Worm (Caenorhabditis elegans) whole organism, mixed stage, embryonic: ENCODE results near the gene vha-20.

Experiments
- M03D4.4 ChIP-seq: sonication (generic microtip); optimal IDR thresholded peaks from 2 replicates; lab custom pipeline; 2017; ENCODE audit warnings: mild to moderate bottlenecking, missing genetic modification characterization, missing compliant biosample characterization
- ceh-43 ChIP-seq: fragments of 200-800 bp; sonication (Bioruptor generic); optimal IDR thresholded peaks from 2 replicates; lab custom pipeline; 2018; ENCODE audit warnings: mild to moderate bottlenecking, missing genetic modification characterization, moderate library complexity, missing compliant biosample characterization
- ces-1 ChIP-seq: fragments of 150-350 bp; optimal IDR thresholded peaks from 2 replicates; lab custom pipeline; 2014; ENCODE audit warnings: missing biosample characterization, missing genetic modification reagents, missing genetic modification characterization
- elt-1 ChIP-seq: sonication (generic microtip); optimal IDR thresholded peaks from 2 replicates; lab custom pipeline; 2017; ENCODE audit warnings: missing genetic modification characterization, mild to moderate bottlenecking, missing compliant biosample characterization, antibody characterized with exemption, moderate library complexity, borderline replicate concordance; ENCODE audit not compliant: insufficient read depth
- lin-13 ChIP-seq: fragments of 150-350 bp; optimal IDR thresholded peaks from 2 replicates; lab custom pipeline; 2014; ENCODE audit warnings: missing biosample characterization, missing genetic modification characterization
- mep-1 ChIP-seq: fragments of 150-350 bp; optimal IDR thresholded peaks from 2 replicates; lab custom pipeline; 2017; ENCODE audit warnings: missing biosample characterization, missing genetic modification reagents, missing genetic modification characterization, inconsistent platforms
- nhr-28 ChIP-seq: fragments of 150-350 bp; optimal IDR thresholded peaks from 2 replicates; lab custom pipeline; 2014; ENCODE audit warnings: missing biosample characterization, missing genetic modification characterization
- tbx-8 ChIP-seq: fragments of 200-800 bp; sonication (Bioruptor generic); optimal IDR thresholded peaks from 2 replicates; lab custom pipeline; 2018; ENCODE audit warnings: mild to moderate bottlenecking, missing genetic modification characterization, moderate library complexity, missing compliant biosample characterization
- unc-39 ChIP-seq: fragments of 150-350 bp; optimal IDR thresholded peaks from 2 replicates; lab custom pipeline; 2014; ENCODE audit warnings: missing biosample characterization, missing genetic modification characterization
- unc-62 ChIP-seq: fragments of 150-350 bp; optimal IDR thresholded peaks from 2 replicates; lab custom pipeline; 2014; ENCODE audit warnings: missing biosample characterization, missing genetic modification reagents, missing genetic modification characterization
- ztf-11 ChIP-seq: fragments of 150-350 bp; optimal IDR thresholded peaks from 2 replicates; lab custom pipeline; 2014; ENCODE audit warnings: missing biosample characterization, missing genetic modification characterization

ce11 chrX:14118762-14119161, 45.5 kb downstream of the vha-20 start:
- TF ChIP-seq ztf-11 (tag; lab: Kevin White, UChicago) (no peak), ces-1 (GFP tag; lab: Kevin White, UChicago) (no peak), unc-62 (no peak), mep-1 (tag; lab: Kevin White, UChicago) (no peak), lin-13 (tag; lab: Kevin White, UChicago) (no peak), ceh-43 (GFP tag; lab: Kevin White, UChicago) (no peak), tbx-8 (no peak), M03D4.4 (tag; lab: Kevin White, UChicago) (no peak), elt-1 (tag; lab: Kevin White, UChicago) (no peak), unc-39 (no peak), nhr-28 (tag; lab: Kevin White, UChicago) (no peak)
